Worm (Caenorhabditis elegans) whole organism, L4 larva: ENCODE measurements around the gene cls-2.

ENCODE experiments used
- R02D3.7 ChIP-seq: fragments of 150-350 bp; sonication (generic microtip); optimal IDR thresholded peaks from 3 replicates; lab custom pipeline; 2014; ENCODE audit warnings: missing biosample characterization, missing genetic modification characterization
- ama-1 ChIP-seq: fragments of 150-350 bp; optimal IDR thresholded peaks from 2 replicates; lab custom pipeline; 2014; ENCODE audit warnings: inconsistent platforms, mixed read lengths
- lin-15B ChIP-seq: fragments of 150-350 bp; sonication (generic microtip); optimal IDR thresholded peaks from 3 replicates; lab custom pipeline; 2014; ENCODE audit warnings: missing biosample characterization, missing genetic modification characterization
- lin-38 ChIP-seq: fragments of 200-800 bp; sonication (Bioruptor generic); IDR thresholded peaks from 2 replicates; pipeline ENCODE4 v1.3.6; 2022; ENCODE audit warnings: missing genetic modification reagents, missing genetic modification characterization, missing compliant biosample characterization
- nhr-237 ChIP-seq: sonication (generic microtip); optimal IDR thresholded peaks from 2 replicates; lab custom pipeline; 2017; ENCODE audit warnings: missing biosample characterization, missing genetic modification characterization
- nhr-42 ChIP-seq: fragments of 200-800 bp; sonication (Bioruptor generic); IDR thresholded peaks from 2 replicates; pipeline ENCODE4 v1.3.6; 2022; ENCODE audit warnings: missing genetic modification characterization, missing compliant biosample characterization
- nhr-6 ChIP-seq: fragments of 150-350 bp; optimal IDR thresholded peaks from 2 replicates; lab custom pipeline; 2014; ENCODE audit warnings: missing biosample characterization, missing genetic modification characterization
- nhr-77 ChIP-seq: fragments of 150-350 bp; optimal IDR thresholded peaks from 2 replicates; lab custom pipeline; 2014; ENCODE audit warnings: missing biosample characterization, missing genetic modification characterization
- pha-4 ChIP-seq, 2 experiments: fragments of 150-350 bp in 1 of 2; fragments of 200-800 bp in 1 of 2; sonication (Bioruptor generic) in 1 of 2; IDR thresholded peaks in 1 of 2; optimal IDR thresholded peaks in 1 of 2; 2 replicates each; pipeline versions ENCODE4 v1.3.6 to Lab custom; 2014 to 2022; ENCODE audit warnings: missing genetic modification characterization in 2 of 2, missing genetic modification reagents in 2 of 2, missing biosample characterization in 1 of 2, missing compliant biosample characterization in 1 of 2

DNA sequence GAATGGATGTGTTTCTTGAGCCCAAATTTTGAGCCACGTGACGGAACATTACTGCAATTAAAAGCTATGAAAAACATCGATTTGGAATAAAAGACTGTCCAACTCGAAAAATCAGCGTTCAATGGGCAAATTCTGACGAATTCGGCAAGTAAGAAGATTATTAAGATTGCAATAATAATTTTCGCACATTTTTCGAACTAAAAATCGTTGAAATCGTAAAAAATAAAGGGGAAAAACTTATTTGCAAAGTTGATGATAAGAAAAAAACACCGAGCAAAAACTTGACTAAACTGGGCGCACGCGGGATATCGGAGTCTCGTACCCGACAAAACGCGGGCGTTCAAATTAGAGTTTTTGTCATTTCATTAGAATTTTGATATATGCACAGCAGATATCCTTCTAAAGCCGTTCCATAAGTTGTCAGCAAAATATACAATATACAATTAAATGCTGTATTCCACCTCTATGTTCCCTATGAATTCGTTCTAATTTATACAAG is 34.5 kb downstream of the cls-2 start, which contains the start of the genes mccc-2 and mrpl-44:
- no peak for TF ChIP-seq ama-1 (lab: Kevin White, UChicago)
- TF ChIP-seq R02D3.7 (tag; lab: Kevin White, UChicago), result no peak
- no peak for TF ChIP-seq nhr-6
- TF ChIP-seq nhr-237 (tag; lab: Kevin White, UChicago), result no peak
- no peak for TF ChIP-seq lin-38 (GFP tag; lab: Robert Waterston, UW)
- TF ChIP-seq nhr-77, result no peak
- no peak for TF ChIP-seq pha-4 (GFP tag; IDR thresholded peaks at IDR 0.05; lab: Robert Waterston, UW)
- no peak for TF ChIP-seq pha-4 (tag; optimal IDR thresholded peaks at IDR 0.05; lab: Kevin White, UChicago)
- TF ChIP-seq nhr-42 (GFP tag; lab: Robert Waterston, UW), result no peak
- TF ChIP-seq lin-15B (tag; lab: Kevin White, UChicago), result no peak
